Worm (Caenorhabditis elegans) whole organism, L4 larva: ENCODE measurements around the gene bet-2.

Source experiments
- daf-12 ChIP-seq: fragments of 150-350 bp; optimal IDR thresholded peaks from 2 replicates; lab custom pipeline; 2014; ENCODE audit warnings: missing biosample characterization, missing genetic modification reagents, missing genetic modification characterization
- madf-9 ChIP-seq: fragments of 200-800 bp; sonication (Bioruptor generic); conservative IDR thresholded peaks from 2 replicates; pipeline ENCODE4 v1.3.6; 2022; ENCODE audit warnings: missing genetic modification reagents, missing genetic modification characterization, missing compliant biosample characterization
- ztf-11 ChIP-seq: fragments of 150-350 bp; optimal IDR thresholded peaks from 2 replicates; lab custom pipeline; 2014; ENCODE audit warnings: missing biosample characterization, missing genetic modification characterization

DNA sequence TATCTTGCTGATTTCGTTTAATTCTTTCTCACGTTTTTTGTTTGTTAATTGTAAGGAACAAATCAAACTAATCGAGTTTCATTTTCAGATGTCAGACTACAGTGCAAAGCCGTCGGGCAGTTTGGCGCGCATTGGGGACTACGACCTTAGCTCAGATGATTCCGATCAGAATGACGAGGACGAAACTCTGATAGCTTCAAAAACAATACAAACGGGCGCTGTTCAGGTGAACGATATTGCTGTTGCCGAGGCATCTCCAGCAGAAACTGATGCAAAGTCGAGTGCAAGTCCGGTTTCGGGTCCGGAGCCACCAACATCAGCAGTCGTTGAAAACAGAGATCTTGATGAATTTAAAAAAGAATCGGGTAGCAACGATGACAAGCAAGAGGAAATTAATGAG is at the start of gene bet-2:
- TF ChIP-seq ztf-11 (tag; lab: Kevin White, UChicago) (no peak), madf-9 (GFP tag; lab: Robert Waterston, UW) (no peak), daf-12 (tag; lab: Kevin White, UChicago) (no peak)
